Worm (Caenorhabditis elegans): ENCODE data around the gene puf-6.

The puf-6 gene

DNA sequence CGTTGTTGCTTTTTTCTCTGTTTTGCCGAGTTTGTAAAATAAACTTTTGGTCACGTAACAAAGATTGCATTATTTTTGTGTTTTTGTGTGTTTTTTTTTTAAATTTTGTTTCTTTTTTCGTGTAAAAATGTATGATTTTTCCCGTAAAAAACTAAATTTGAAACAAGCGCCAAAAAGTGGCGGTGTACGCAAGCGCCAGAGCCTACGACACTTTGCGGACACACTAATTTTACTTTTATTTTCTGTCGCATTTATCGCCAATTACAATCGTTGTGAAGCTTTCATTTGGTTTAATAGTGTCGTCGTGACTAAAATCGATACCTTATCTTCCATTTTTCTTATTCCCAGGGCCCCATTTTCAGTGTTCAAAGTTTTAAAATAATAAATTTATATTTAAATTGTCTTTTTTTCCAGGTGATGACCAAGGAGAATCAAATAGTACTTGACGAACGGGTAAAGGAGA lies 40.5 kb upstream of the puf-6 start, which contains the start of the genes Y81G3A.1 and gcn-2 (continued):
- TF ChIP-seq ceh-63 (GFP tag; optimal IDR thresholded peaks at IDR 0.05) (no peak), sup-37 (GFP tag; optimal IDR thresholded peaks at IDR 0.05) (no peak), zip-4 (GFP tag; optimal IDR thresholded peaks at IDR 0.05) (peak; percentile 23), lin-35 (GFP tag; optimal IDR thresholded peaks at IDR 0.05) (peak; percentile 97 to 98), swsn-7 (tag; optimal IDR thresholded peaks at IDR 0.05) (peak; percentile 65), mep-1 (tag; optimal IDR thresholded peaks at IDR 0.05) (no peak), nhr-28 (tag; optimal IDR thresholded peaks at IDR 0.05) (no peak), mab-9 (GFP tag; IDR thresholded peaks at IDR 0.05) (peak; percentile 26; the same call in 1 of the 2 replicates), dpl-1 (GFP tag; optimal IDR thresholded peaks at IDR 0.05) (peak; percentile 95 to 97 (median 97)), snpc-4 (tag; optimal IDR thresholded peaks at IDR 0.05) (peak; percentile 71), elt-2 (tag; optimal IDR thresholded peaks at IDR 0.05) (no peak), lin-39 (tag; optimal IDR thresholded peaks at IDR 0.05) (peak; percentile 9), tbx-2 (tag; optimal IDR thresholded peaks at IDR 0.05) (peak; percentile 68), mef-2 (tag; optimal IDR thresholded peaks at IDR 0.05) (no peak), aly-2 (tag; optimal IDR thresholded peaks at IDR 0.05) (peak; percentile 24), fkh-10 (GFP tag; optimal IDR thresholded peaks at IDR 0.05) (no peak), unc-30 (tag; optimal IDR thresholded peaks at IDR 0.05) (no peak), nhr-84 (tag; optimal IDR thresholded peaks at IDR 0.05) (no peak), dsc-1 (tag; optimal IDR thresholded peaks at IDR 0.05) (peak; percentile 65), Y116A8C.19 (tag; optimal IDR thresholded peaks at IDR 0.05; ENCODE audit: borderline replicate concordance) (no peak), fkh-4 (tag; optimal IDR thresholded peaks at IDR 0.05; ENCODE audit: borderline replicate concordance) (no peak), aha-1 (tag; optimal IDR thresholded peaks at IDR 0.05) (no peak), blmp-1 (tag; optimal IDR thresholded peaks at IDR 0.05) (peak; percentile 84), unc-98 (GFP tag; IDR thresholded peaks at IDR 0.05) (no peak), nhr-90 (tag; optimal IDR thresholded peaks at IDR 0.05; ENCODE audit: poor library complexity) (peak; percentile 56), egl-27 (tag; optimal IDR thresholded peaks at IDR 0.05) (no peak), irx-1 (tag; optimal IDR thresholded peaks at IDR 0.05) (peak; percentile 52), fkh-8 (tag; optimal IDR thresholded peaks at IDR 0.05) (peak; percentile 16), tlp-1 (tag; optimal IDR thresholded peaks at IDR 0.05) (no peak), grh-1 (GFP tag; IDR thresholded peaks at IDR 0.05) (no peak), snu-23 (GFP tag; optimal IDR thresholded peaks at IDR 0.05) (peak; percentile 66), pqm-1 (tag; optimal IDR thresholded peaks at IDR 0.05) (no peak), nhr-19 (GFP tag; conservative IDR thresholded peaks at IDR 0.05) (peak; percentile 69), ceh-88 (GFP tag; IDR thresholded peaks at IDR 0.05) (no peak), ama-1 (optimal IDR thresholded peaks at IDR 0.05) (no peak), ceh-82 (tag; optimal IDR thresholded peaks at IDR 0.05) (peak; percentile 50 to 64 (median 62)), hpl-2 (GFP tag; optimal IDR thresholded peaks at IDR 0.05) (no peak), nhr-12 (tag; optimal IDR thresholded peaks at IDR 0.05) (no peak), lin-15B (tag; optimal IDR thresholded peaks at IDR 0.05) (peak; percentile 38), jun-1 (tag; optimal IDR thresholded peaks at IDR 0.05) (no peak), pax-3 (tag; optimal IDR thresholded peaks at IDR 0.05) (no peak), elt-3 (tag; optimal IDR thresholded peaks at IDR 0.05) (no peak), ztf-11 (tag; optimal IDR thresholded peaks at IDR 0.05) (peak in 1 of 2 experiments; percentile 5), rnt-1 (tag; optimal IDR thresholded peaks at IDR 0.05) (peak; percentile 74), lin-13 (GFP tag; optimal IDR thresholded peaks at IDR 0.05) (peak; percentile 43), C16A3.4 (tag; optimal IDR thresholded peaks at IDR 0.05) (peak; percentile 47), alr-1 (tag; optimal IDR thresholded peaks at IDR 0.05; ENCODE audit: borderline replicate concordance) (no peak), fos-1 (tag; optimal IDR thresholded peaks at IDR 0.05) (no peak), efl-1 (optimal IDR thresholded peaks at IDR 0.05) (peak; percentile 97 to 98), efl-1 (GFP tag; optimal IDR thresholded peaks at IDR 0.05 in 1 of 2) (peak; percentile 98 to 100), zag-1 (tag; optimal IDR thresholded peaks at IDR 0.05) (no peak), C04F5.9 (tag; optimal IDR thresholded peaks at IDR 0.05) (peak; percentile 22), lin-14 (GFP tag; optimal IDR thresholded peaks at IDR 0.05) (no peak)
